Fruit fly (Drosophila melanogaster): ENCODE measurements around the gene CG12986.

Gene CG12986

DNA sequence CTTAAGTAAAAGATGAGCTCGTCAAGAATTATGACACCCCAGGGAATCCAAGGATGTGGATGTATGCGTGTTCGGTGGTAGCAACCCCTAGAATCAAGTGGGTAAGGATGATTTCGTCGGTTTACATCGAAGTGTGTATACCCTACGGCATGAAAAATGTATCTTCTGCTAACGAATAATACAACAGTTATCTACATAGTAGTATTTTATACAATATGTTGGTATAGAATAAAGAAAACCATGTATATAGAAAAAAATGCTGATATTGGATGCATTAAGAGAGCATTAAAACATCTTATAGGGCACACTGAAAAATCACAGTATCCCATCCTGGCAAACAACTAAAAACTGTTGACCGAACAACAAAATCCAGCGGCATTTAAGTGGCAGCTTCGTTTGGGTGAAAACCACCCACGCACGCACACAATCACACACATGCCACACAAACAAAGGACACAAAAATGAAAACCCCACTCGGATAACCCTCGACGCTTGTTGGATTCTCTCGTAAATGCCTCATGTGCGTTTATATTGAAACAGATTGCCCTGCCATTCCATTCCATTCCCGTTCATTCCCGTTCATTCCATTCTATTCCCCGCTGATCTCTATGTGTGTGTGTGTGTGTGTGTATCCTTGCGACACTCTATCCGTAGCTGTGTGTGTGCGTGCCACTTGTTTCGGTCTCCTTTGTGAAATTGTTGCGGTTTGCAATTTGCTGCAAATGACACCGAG, 20.2 kb downstream of the CG12986 start (continued):
- peak; percentile 20 for TF ChIP-seq CG15269 (tag; optimal IDR thresholded peaks at IDR 0.05)
- TF ChIP-seq PHDP (tag; optimal IDR thresholded peaks at IDR 0.05), result peak; percentile 42
- peak; percentile 38; the same call in 1 of the 2 replicates for TF ChIP-seq CG4404 (GFP tag; IDR thresholded peaks at IDR 0.05)
- TF ChIP-seq NfI (GFP tag; optimal IDR thresholded peaks at IDR 0.05), result no peak
- TF ChIP-seq CG6689 (GFP tag; IDR thresholded peaks at IDR 0.05), result peak; percentile 35; the same call in 1 of the 2 replicates
- no peak for TF ChIP-seq pho (GFP tag; optimal IDR thresholded peaks at IDR 0.05)
- TF ChIP-seq CG5180 (GFP tag; optimal IDR thresholded peaks at IDR 0.05), result no peak
- 0 out of 2 replicates have a peak, but pooled peaks have one; percentile 10 for TF ChIP-seq onecut (GFP tag; IDR thresholded peaks at IDR 0.05)
- TF ChIP-seq CG12391 (tag; optimal IDR thresholded peaks at IDR 0.05), result peak; percentile 47
- no peak for TF ChIP-seq CG30431 (GFP tag; optimal IDR thresholded peaks at IDR 0.05)
- peak; percentile 64 for TF ChIP-seq CG2712 (tag; optimal IDR thresholded peaks at IDR 0.05)
- TF ChIP-seq CG10366 (GFP tag; IDR thresholded peaks at IDR 0.05), result 0 out of 2 replicates have a peak, but pooled peaks have one; percentile 10
- TF ChIP-seq Hr78 (GFP tag; optimal IDR thresholded peaks at IDR 0.05), result no peak
- TF ChIP-seq CG15601 (tag; optimal IDR thresholded peaks at IDR 0.05), result peak; percentile 31
- no peak for TF ChIP-seq Hey (tag; optimal IDR thresholded peaks at IDR 0.05)
- TF ChIP-seq CG8388 (GFP tag; optimal IDR thresholded peaks at IDR 0.05), result peak; percentile 43
- peak in 1 of 2 experiments; percentile 39 for TF ChIP-seq Hr51 (GFP tag; optimal IDR thresholded peaks at IDR 0.05)
- peak; percentile 56 for TF ChIP-seq CG2678 (tag; optimal IDR thresholded peaks at IDR 0.05)

DNA sequence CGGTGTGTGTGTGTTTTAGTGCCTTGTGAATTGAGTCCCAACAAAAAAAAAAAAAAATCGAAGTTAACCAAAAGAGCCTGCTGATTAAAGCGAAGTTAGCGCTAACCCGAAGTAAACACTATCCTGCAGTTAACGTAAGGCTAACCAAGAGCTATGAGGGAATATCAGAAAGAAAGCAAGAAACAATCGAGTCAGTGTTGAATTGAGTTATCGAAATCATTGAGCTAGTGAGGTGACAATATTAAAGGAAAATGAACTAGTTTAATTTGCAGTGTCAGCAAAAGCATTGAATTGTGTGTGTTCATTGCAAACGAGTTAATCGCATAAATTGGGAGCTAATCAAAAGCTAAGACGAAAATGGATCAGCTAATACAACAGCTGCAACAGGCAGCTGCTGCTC, 28.8 kb downstream of the CG12986 start, which contains the start of gene OdsH:
TSS of gene OdsH (plus strand) at position 301 of the 400 bp plus-strand sequence.
- TF ChIP-seq MESR4 (GFP tag; optimal IDR thresholded peaks at IDR 0.05) (no peak), disco-r (GFP tag; optimal IDR thresholded peaks at IDR 0.05) (no peak), CG15479 (GFP tag; optimal IDR thresholded peaks at IDR 0.05) (no peak), CG17568 (GFP tag; optimal IDR thresholded peaks at IDR 0.05) (no peak), Antp (GFP tag; optimal IDR thresholded peaks at IDR 0.05) (no peak), inv (GFP tag; IDR thresholded peaks at IDR 0.05; ENCODE audit: partially characterized antibody) (no peak), CG10959 (GFP tag; IDR thresholded peaks at IDR 0.05) (no peak), ftz-f1 (GFP tag; optimal IDR thresholded peaks at IDR 0.05) (no peak), CG4328 (GFP tag; optimal IDR thresholded peaks at IDR 0.05) (no peak), sna (GFP tag; IDR thresholded peaks at IDR 0.05; ENCODE audit: partially characterized antibody) (no peak), Sox102F (GFP tag; optimal IDR thresholded peaks at IDR 0.05) (no peak)

DNA sequence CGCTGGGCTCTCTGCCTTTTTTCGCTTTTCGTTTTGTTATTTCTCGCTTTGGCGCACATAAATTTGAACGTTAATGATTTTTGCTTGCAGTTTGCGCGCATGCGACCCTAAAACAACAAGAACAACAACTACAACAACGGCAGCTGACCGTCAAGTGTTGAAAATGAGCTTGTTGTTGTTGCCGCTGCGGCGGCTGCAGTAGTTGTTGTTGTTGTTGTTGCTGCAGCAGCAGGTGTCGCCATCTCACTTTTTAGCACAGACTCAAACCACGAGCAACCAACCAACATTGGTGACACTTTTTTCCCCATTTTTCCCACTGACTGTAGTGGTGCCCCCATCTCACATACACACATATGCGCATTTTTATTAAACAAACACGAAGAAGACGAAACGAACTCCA, 29.4 kb downstream of the CG12986 start:
- TF ChIP-seq Sry-β (GFP tag; optimal IDR thresholded peaks at IDR 0.05) (no peak), Nf-YB (GFP tag; optimal IDR thresholded peaks at IDR 0.05) (peak; percentile 63), CG17385 (GFP tag; optimal IDR thresholded peaks at IDR 0.05) (peak; percentile 56), cg (GFP tag; optimal IDR thresholded peaks at IDR 0.05) (peak; percentile 27), pita (GFP tag; optimal IDR thresholded peaks at IDR 0.05) (peak; percentile 2), fd3F (GFP tag; optimal IDR thresholded peaks at IDR 0.05) (no peak), cwo (GFP tag; optimal IDR thresholded peaks at IDR 0.05) (no peak), CG4360 (GFP tag; IDR thresholded peaks at IDR 0.05) (peak; percentile 98), dmrt99B (tag; optimal IDR thresholded peaks at IDR 0.05) (no peak), tup (GFP tag; optimal IDR thresholded peaks at IDR 0.05) (no peak)
